Fruit fly (Drosophila melanogaster) whole organism, adult: ENCODE results near the gene CG42819.
A peak's percentile ranks its signal among the peaks of the same experiment; 100 is the strongest.

ENCODE experiments used
- CG11617 ChIP-seq: fragments of 200-800 bp; sonication (Bioruptor generic); optimal IDR thresholded peaks from 2 replicates; lab custom pipeline; 2017; ENCODE audit warnings: mild to moderate bottlenecking, missing biosample characterization, missing genetic modification reagents, missing genetic modification characterization
- CG12768 ChIP-seq: fragments of 200-800 bp; sonication (Bioruptor generic); optimal IDR thresholded peaks from 2 replicates; lab custom pipeline; 2017; ENCODE audit warnings: missing biosample characterization, missing genetic modification characterization, mild to moderate bottlenecking, moderate library complexity, missing genetic modification reagents
- CG14711 ChIP-seq: fragments of 200-800 bp; sonication (Bioruptor generic); optimal IDR thresholded peaks from 2 replicates; lab custom pipeline; 2018; ENCODE audit warnings: missing biosample characterization, mild to moderate bottlenecking, missing genetic modification characterization, moderate library complexity
- CG1620 ChIP-seq: fragments of 200-800 bp; sonication (Bioruptor generic); optimal IDR thresholded peaks from 2 replicates; lab custom pipeline; 2016; ENCODE audit warnings: missing biosample characterization, missing genetic modification characterization
- CG33017 ChIP-seq: fragments of 200-800 bp; sonication (Bioruptor generic); optimal IDR thresholded peaks from 2 replicates; lab custom pipeline; 2018; ENCODE audit warnings: missing biosample characterization, mild to moderate bottlenecking, missing genetic modification characterization, moderate library complexity
- CG5204 ChIP-seq: fragments of 200-800 bp; sonication (Bioruptor generic); optimal IDR thresholded peaks from 2 replicates; lab custom pipeline; 2016; ENCODE audit warnings: missing biosample characterization, missing genetic modification characterization
- CG7045 ChIP-seq: fragments of 200-800 bp; sonication (Bioruptor generic); optimal IDR thresholded peaks from 2 replicates; lab custom pipeline; 2017; ENCODE audit warnings: missing biosample characterization, mild to moderate bottlenecking, missing genetic modification characterization
- CG7101 ChIP-seq: fragments of 200-800 bp; sonication (Bioruptor generic); optimal IDR thresholded peaks from 2 replicates; lab custom pipeline; 2018; ENCODE audit warnings: missing biosample characterization, mild to moderate bottlenecking, missing genetic modification characterization, moderate library complexity
- Clk ChIP-seq: fragments of 200-800 bp; sonication (Bioruptor generic); optimal IDR thresholded peaks from 2 replicates; lab custom pipeline; 2017; ENCODE audit warnings: missing biosample characterization, missing genetic modification characterization
- Crg-1 ChIP-seq: fragments of 200-800 bp; sonication (Bioruptor generic); optimal IDR thresholded peaks from 2 replicates; lab custom pipeline; 2016; ENCODE audit warnings: missing biosample characterization, missing genetic modification characterization
- Hr96 ChIP-seq: fragments of 200-800 bp; sonication (Bioruptor generic); optimal IDR thresholded peaks from 2 replicates; lab custom pipeline; 2016; ENCODE audit warnings: missing biosample characterization, missing genetic modification characterization
- Mnt ChIP-seq: fragments of 200-800 bp; sonication (Bioruptor generic); optimal IDR thresholded peaks from 2 replicates; lab custom pipeline; 2016; ENCODE audit warnings: missing biosample characterization, mild to moderate bottlenecking, missing genetic modification characterization
- bab1 ChIP-seq: fragments of 200-800 bp; sonication (Bioruptor generic); optimal IDR thresholded peaks from 3 replicates; lab custom pipeline; 2019; ENCODE audit warnings: missing biosample characterization, mild to moderate bottlenecking, missing genetic modification characterization, moderate library complexity
- cic ChIP-seq: fragments of 200-800 bp; sonication (Bioruptor generic); optimal IDR thresholded peaks from 2 replicates; lab custom pipeline; 2017; ENCODE audit warnings: missing biosample characterization, mild to moderate bottlenecking, missing genetic modification characterization, moderate library complexity
- cnc ChIP-seq, 2 experiments: fragments of >200 bp; optimal IDR thresholded peaks; 2 replicates each; lab custom pipeline; 2017
- kay ChIP-seq: fragments of 200-800 bp; sonication (Bioruptor generic); peaks from one replicate; lab custom pipeline; 2016; ENCODE audit warnings: missing biosample characterization, missing genetic modification characterization, borderline replicate concordance
- ovo ChIP-seq: fragments of 200-800 bp; sonication (Bioruptor generic); optimal IDR thresholded peaks from 2 replicates; lab custom pipeline; 2016; ENCODE audit warnings: missing biosample characterization, missing genetic modification characterization
- pad ChIP-seq: fragments of 200-800 bp; sonication (Bioruptor generic); optimal IDR thresholded peaks from 3 replicates; lab custom pipeline; 2017; ENCODE audit warnings: missing biosample characterization, missing genetic modification characterization, mild to moderate bottlenecking, moderate library complexity, missing genetic modification reagents
- tj ChIP-seq: fragments of 200-800 bp; sonication (Bioruptor generic); optimal IDR thresholded peaks from 3 replicates; lab custom pipeline; 2017; ENCODE audit warnings: missing biosample characterization, mild to moderate bottlenecking, missing genetic modification characterization, moderate library complexity
- toe ChIP-seq: fragments of 200-800 bp; sonication (Bioruptor generic); optimal IDR thresholded peaks from 2 replicates; lab custom pipeline; 2016; ENCODE audit warnings: missing biosample characterization, missing genetic modification characterization

The CG42819 gene

dm6 chr2L:8421717-8422116, 32.6 kb upstream of the CG42819 start:
- TF ChIP-seq CG33017 (tag; lab: Kevin White, UChicago) (no peak), Clk (GFP tag; lab: Kevin White, UChicago) (no peak), CG7101 (tag; lab: Kevin White, UChicago) (no peak), CG11617 (GFP tag; lab: Kevin White, UChicago) (no peak), ovo (GFP tag; lab: Kevin White, UChicago) (no peak), CG14711 (tag; lab: Kevin White, UChicago) (no peak), CG12768 (GFP tag; lab: Kevin White, UChicago) (no peak), CG7045 (GFP tag; lab: Kevin White, UChicago) (no peak), Crg-1 (GFP tag; lab: Kevin White, UChicago) (no peak), toe (GFP tag; lab: Kevin White, UChicago) (no peak), Hr96 (GFP tag; lab: Kevin White, UChicago) (no peak), pad (no peak), kay (no peak), cnc (optimal IDR thresholded peaks at IDR 0.05; lab: Kevin White, UChicago) (no peak), Mnt (no peak), CG1620 (GFP tag; lab: Kevin White, UChicago) (no peak)

DNA sequence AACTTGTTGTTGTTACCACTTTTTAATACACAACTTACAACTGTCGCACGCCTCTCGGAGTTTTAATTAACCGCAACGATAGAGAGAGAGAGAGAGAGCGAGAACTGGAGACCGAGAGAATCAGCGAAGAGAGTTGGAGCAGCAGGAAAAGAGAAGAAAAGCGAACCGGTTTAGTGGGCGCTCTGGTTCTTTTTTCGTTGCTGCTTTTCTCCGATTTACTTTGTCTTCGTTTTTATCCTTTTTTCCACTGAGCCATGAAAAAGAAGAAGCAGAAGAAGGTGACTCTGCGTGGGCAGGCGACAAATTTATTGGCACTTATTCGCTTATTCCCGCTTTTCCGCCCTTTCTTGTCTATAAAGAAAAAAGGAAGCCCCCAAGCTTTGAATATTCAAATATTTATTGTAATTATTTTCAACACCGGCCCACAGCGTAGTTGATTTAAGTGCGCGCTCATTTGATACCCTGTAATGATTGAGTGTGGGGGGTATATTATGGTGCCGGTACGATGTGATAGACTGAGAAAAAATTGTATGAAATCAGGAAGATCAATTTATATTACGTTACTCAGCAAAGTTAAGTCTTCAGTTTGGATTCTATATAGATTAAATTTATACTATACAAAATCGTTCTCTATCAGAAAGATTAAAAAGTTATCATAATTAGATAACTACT, 31.3 kb upstream of the CG42819 start:
- no peak for TF ChIP-seq kay

DNA sequence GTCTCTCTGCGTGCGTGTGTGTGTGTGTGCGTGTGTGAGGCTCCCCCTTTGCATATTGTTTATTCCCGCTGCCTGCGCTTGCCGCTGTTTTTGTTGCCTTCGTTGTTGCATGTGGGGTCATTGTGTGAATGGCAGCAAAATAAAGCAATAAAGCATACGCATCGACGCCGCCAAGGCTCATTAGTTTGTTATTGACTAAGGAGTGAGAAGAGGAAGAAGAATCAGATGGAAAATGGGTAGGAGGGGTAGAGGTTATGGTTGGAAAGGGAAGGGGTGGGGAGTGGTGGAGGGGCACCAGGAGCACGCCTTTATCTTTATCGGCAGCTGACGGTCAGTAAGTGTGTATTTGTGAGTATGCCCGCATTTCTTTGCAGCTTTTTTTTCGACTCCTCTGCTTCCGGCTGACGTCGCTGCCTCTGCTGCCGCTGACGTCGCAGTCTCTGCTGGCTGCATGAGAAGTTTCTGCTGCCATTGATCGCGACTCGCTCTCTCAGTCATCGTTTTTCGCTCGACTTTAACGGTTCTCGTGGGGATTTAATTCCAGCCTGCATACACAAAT, 30.3 kb upstream of the CG42819 start:
- TF ChIP-seq cic, result no peak
- no peak for TF ChIP-seq kay
- no peak for TF ChIP-seq CG12768 (GFP tag; lab: Kevin White, UChicago)
- TF ChIP-seq CG7101 (tag; lab: Kevin White, UChicago), result no peak
- TF ChIP-seq cnc (optimal IDR thresholded peaks at IDR 0.05; lab: Kevin White, UChicago), result no peak
- peak; percentile 70 for TF ChIP-seq pad
- TF ChIP-seq ovo (GFP tag; lab: Kevin White, UChicago), result no peak

DNA sequence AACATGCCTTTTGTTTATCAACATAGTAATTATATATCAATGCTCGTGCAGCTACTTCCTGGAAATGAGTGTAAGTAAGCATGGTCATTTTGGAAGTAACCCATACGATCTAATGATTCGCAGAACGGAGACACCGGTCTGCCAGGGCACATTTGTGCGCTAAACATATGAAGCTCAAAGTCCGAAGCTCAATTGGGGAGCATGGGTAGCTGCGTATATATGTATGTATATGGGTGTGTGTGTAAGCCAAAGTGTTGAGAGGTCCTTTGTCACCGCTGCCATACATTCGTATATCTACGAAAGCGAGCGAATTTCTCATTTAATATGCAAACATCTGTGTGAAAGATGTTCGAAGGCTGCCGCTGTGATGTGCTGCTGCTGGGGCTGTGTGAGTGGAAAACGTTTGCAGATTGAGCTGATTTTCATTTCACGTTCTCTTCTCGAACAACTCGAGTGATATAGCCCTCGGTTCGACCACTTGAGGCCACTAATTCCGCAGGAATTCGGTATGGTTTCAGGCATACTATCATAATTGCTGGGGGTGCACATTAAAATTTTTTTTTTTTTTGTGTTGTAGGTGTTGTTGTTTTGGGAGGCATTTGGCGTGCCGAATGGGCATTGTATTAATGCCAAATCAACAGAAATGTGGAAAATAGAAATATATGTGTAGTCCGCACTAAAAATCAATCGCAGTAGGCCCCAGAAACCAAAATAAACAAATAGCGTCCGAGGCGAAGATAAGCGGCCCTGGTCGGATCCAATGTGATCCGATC, 29.2 kb upstream of the CG42819 start:
- TF ChIP-seq Clk (GFP tag; lab: Kevin White, UChicago) (no peak), tj (GFP tag; lab: Kevin White, UChicago) (peak; percentile 68)

DNA sequence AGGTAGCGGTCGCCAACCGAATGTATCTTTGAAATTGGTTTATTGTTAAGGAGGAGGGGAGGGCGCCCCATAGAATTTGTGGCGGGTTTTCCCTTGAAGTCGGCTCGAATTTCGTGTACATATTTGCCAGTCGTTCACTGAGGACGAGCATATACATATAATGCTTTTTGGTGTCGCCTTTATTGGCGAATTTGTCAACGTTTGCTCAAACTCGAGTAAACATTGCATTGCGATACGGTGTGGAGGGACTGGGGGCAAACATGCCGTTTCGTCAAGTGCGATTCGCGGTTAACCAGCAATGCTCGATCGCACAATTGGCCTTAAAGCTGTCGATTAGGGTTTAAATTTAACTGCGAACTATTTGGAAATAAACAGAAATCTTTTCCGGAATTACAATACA, 28.4 kb upstream of the CG42819 start:
- TF ChIP-seq cic (no peak), CG12768 (GFP tag; lab: Kevin White, UChicago) (no peak), CG11617 (GFP tag; lab: Kevin White, UChicago) (no peak), Clk (GFP tag; lab: Kevin White, UChicago) (no peak), Crg-1 (GFP tag; lab: Kevin White, UChicago) (no peak), CG7045 (GFP tag; lab: Kevin White, UChicago) (no peak), tj (GFP tag; lab: Kevin White, UChicago) (peak; percentile 91)

DNA sequence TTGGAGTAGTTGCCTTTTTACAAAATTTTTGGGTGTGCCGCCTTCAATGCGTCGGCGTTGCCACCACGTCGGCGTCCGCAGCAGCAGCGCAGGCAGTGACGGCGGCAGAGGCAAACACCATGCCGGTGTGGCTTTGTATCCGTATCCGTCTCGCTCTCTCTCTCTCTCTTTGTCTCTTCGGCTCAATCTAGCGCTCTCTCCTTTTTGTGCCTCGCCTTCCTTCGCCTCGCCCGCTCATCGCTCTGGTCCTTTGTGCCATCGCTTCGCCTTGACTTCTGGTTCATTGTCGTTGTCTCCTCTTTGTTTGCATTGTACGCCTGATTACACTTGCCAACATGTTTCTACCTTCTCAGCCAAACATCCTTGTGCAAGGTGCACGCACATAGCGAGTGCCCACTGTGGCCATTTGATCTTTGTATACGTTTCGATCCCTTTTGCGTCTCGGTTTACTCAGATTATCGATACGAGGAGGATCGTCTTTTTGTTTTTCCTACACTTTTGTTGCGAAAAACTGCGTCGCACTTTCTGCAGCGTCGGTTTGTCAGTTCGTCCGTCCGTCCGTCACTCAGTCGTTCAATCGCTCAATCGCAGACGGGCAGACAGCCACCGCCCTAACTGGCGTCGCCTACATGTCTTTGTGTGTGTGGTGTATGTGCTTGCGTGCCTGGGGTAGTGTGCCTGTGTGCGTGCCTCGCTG, 27.4 kb upstream of the CG42819 start:
- peak; percentile 8 for TF ChIP-seq bab1
- TF ChIP-seq ovo (GFP tag; lab: Kevin White, UChicago), result no peak
- no peak for TF ChIP-seq CG1620 (GFP tag; lab: Kevin White, UChicago)
- TF ChIP-seq tj (GFP tag; lab: Kevin White, UChicago), result peak; percentile 10
- TF ChIP-seq Hr96 (GFP tag; lab: Kevin White, UChicago), result peak; percentile 33
- no peak for TF ChIP-seq Crg-1 (GFP tag; lab: Kevin White, UChicago)
- TF ChIP-seq Mnt, result no peak
- TF ChIP-seq Clk (GFP tag; lab: Kevin White, UChicago), result no peak
- TF ChIP-seq kay, result no peak
- no peak for TF ChIP-seq CG11617 (GFP tag; lab: Kevin White, UChicago)
- no peak for TF ChIP-seq pad
- peak; percentile 1 for TF ChIP-seq CG33017 (tag; lab: Kevin White, UChicago)
- no peak for TF ChIP-seq cnc (optimal IDR thresholded peaks at IDR 0.05; lab: Kevin White, UChicago)
- no peak for TF ChIP-seq CG14711 (tag; lab: Kevin White, UChicago)
- peak; percentile 5 for TF ChIP-seq CG7045 (GFP tag; lab: Kevin White, UChicago)
- TF ChIP-seq CG12768 (GFP tag; lab: Kevin White, UChicago), result no peak
- no peak for TF ChIP-seq CG5204 (GFP tag; lab: Kevin White, UChicago)
- TF ChIP-seq toe (GFP tag; lab: Kevin White, UChicago), result no peak
- peak; percentile 19 for TF ChIP-seq cic
- no peak for TF ChIP-seq CG7101 (tag; lab: Kevin White, UChicago)
